Worm (Caenorhabditis elegans): ENCODE data around the gene rps-1.

Gene rps-1

ce11 chrIII:4475428-4475968 lies at the start of gene rps-1:
TSS of gene rps-1 (plus strand) at chrIII:4475918.
- no peak for TF ChIP-seq unc-62 (GFP tag; optimal IDR thresholded peaks at IDR 0.05)

DNA sequence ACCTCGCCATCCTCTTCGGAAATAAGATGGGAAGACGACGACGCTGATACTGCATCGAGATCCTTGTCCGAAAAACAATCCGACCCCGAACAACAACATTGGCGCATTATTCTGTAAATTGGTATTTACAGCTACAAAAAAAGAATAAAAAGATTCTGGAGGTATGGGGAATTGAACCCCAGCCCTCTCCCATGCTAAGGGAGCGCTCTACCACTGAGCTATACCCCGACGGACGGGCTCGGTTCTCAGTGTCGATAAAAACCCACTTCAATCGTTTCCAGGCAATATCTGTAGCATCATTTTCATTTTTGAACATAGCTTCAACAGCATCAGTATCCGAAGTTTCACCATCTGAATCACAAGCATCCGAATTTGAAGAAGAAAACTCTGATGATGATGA lies 46.9 kb upstream of the rps-1 start:
- TF ChIP-seq unc-62 (GFP tag; optimal IDR thresholded peaks at IDR 0.05), result no peak

ce11 chrIII:4429402-4429801 lies 46.3 kb upstream of the rps-1 start, which contains the start of gene C28A5.6:
TSS of gene C28A5.6 (minus strand) at chrIII:4429502.
- TF ChIP-seq unc-62 (GFP tag; optimal IDR thresholded peaks at IDR 0.05), result no peak

- TF ChIP-seq unc-62 (GFP tag; optimal IDR thresholded peaks at IDR 0.05), result no peak
These were observed 41.4 kb upstream of the rps-1 start, which contains the start of gene C28A5.1 for ce11 chrIII:4434294-4434781. TSS of gene C28A5.1 (minus strand) at chrIII:4434344.

DNA sequence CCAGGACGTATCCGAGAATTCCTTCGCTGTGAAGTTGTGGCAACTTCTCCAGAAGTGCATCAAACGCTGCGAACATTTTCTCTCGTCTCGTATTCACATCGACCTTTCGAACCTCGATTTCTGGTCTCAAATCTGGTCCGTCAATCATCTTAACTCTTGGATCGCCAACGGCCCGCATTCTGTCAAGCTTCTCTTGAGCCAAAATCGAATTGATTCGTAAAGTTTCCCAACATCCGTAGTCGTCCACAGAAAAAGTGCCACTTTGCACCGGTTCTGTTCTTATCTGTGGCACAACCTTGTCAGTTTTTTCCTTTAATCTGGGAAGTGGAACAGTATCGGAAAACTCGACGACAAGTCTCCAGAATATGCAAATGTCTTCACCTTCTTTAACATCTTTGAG lies 40.5 kb upstream of the rps-1 start:
- TF ChIP-seq unc-62 (GFP tag; optimal IDR thresholded peaks at IDR 0.05), result no peak

- TF ChIP-seq unc-62 (GFP tag; optimal IDR thresholded peaks at IDR 0.05), result no peak
These were observed 36.2 kb upstream of the rps-1 start, which contains the start of gene C28A5.2 for ce11 chrIII:4439493-4439983. TSS of gene C28A5.2 (minus strand) at chrIII:4439543.

DNA sequence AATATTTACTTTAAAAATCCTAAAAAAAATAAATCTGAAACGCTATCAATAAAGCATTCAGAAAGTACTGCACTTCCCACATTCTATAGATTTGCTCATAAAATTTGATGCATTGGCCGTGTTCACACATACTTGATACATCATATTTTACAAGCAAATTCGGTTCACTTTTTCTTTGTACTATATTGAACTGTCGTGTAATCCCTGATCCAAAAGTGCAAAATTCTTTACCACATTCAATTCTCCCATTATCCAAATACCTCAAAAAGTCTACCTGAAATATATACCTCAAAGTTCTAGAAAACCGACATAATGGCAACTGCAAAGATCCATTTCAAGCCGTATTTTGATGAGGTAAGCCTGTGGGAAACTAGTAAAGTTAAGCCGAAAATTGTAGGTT lies 33.9 kb upstream of the rps-1 start, which contains the start of gene nex-3:
nex-3 (plus strand) TSS at position 301 of the 400 bp plus-strand sequence.
- no peak for TF ChIP-seq unc-62 (GFP tag; optimal IDR thresholded peaks at IDR 0.05)

DNA sequence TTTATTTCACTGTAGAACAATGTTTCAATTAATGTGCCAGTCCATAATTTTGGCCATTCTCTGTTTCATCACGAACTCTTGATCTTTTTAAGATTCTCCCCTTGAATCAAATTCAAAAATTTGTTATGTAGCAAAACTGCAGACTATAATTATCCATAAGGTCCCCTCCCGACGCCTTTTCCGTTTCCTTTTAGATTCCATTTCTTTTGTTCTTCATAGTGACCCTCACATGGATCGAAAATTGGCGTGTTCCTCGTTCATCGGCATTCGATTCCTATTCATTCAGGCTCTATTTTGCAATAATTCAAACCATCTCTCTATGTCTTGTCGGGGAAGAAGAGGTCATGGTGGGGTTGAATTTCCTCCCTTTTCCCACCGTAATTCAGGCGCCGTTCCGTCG lies 31.2 kb upstream of the rps-1 start:
- no peak for TF ChIP-seq unc-62 (GFP tag; optimal IDR thresholded peaks at IDR 0.05)

ce11 chrIII:4448029-4448428 lies 27.7 kb upstream of the rps-1 start:
- no peak for TF ChIP-seq unc-62 (GFP tag; optimal IDR thresholded peaks at IDR 0.05)

- no peak for TF ChIP-seq unc-62 (GFP tag; optimal IDR thresholded peaks at IDR 0.05)
These were observed 26.4 kb upstream of the rps-1 start for ce11 chrIII:4449357-4449756.

DNA sequence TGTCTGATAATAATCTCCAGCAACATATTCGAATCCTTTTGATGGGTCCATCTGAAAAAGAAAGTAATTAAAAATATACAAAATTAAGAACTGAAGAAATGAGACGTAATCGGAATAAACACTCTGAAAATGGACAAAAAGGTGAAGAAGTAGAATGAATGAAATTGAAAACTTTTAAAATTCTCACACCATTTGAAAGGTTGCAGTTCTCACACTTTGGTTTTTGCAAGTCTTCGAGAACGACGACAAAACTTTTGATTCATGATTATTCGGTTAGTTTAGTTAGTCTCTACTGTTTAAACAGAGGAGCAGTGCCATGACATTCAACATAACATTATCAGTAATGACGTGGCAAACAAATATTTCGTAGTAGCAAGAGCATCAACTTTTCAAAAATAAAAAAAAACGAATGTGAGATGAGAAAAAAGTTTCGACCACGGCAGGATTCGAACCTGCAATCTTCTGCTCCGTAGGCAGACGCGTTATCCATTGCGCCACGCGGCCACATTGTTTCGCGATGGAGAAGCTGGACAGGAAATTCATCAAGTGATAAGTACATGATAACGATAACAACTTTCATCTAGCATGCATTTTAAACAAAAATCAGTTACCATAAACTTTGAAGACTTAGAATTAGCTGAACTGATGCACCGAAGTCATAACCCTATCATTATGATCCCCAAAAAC lies 25.7 kb upstream of the rps-1 start, which contains the start of gene ceh-43:
ceh-43 (minus strand) TSS at position 51 of the 687 bp plus-strand sequence.
- no peak for TF ChIP-seq unc-62 (GFP tag; optimal IDR thresholded peaks at IDR 0.05)

DNA sequence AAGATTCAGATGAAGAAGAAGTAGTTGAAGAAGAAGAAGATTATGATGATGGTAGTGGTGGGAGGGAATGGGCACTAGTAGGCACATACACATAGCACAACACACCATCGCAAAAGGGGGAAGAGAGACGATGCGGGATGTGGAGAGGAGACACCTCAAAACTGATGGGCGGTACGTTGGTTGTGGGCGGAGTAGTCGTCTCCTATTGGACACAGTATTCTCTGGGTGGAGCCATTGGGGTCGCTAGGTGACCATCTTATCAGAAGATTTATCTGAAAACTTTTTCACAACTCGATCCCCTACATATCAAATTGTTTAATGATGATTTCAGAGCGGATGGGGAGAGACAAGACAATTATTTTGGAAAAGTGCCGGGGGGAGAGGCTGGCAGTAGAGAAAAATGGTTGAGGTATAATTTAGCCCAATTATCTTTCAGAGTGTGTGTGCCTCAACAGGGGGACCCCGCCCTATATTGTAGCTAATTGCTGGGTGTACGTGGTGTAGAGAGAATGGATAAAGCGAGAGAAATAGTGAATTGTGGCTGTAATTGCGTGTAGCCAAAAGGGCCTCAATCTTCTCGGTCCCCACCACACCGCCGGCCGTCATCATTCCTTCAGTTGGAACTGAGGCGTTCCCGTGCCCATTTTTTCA lies 24.8 kb upstream of the rps-1 start:
- no peak for TF ChIP-seq unc-62 (GFP tag; optimal IDR thresholded peaks at IDR 0.05)

DNA sequence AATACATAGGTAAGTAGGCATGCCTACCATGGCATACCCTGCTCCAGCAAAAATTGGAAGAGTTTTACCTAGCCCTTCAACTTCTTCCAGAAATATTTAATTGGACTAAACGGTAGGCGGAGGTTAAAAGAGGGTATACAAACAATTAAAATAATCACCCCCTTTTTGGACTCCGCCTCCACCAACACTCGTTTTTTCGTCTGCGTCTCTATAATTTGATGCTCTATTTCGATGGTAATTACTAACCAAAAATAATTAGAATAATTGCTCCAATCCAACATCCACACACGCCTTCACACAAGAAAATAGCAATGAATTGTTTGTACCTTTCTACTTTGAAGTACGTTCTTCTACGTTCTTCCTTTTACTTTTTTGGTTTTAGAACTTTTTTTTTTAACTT lies 23.0 kb upstream of the rps-1 start:
- TF ChIP-seq unc-62 (GFP tag; optimal IDR thresholded peaks at IDR 0.05), result no peak

ce11 chrIII:4453301-4453700 lies 22.4 kb upstream of the rps-1 start:
- no peak for TF ChIP-seq unc-62 (GFP tag; optimal IDR thresholded peaks at IDR 0.05)

DNA sequence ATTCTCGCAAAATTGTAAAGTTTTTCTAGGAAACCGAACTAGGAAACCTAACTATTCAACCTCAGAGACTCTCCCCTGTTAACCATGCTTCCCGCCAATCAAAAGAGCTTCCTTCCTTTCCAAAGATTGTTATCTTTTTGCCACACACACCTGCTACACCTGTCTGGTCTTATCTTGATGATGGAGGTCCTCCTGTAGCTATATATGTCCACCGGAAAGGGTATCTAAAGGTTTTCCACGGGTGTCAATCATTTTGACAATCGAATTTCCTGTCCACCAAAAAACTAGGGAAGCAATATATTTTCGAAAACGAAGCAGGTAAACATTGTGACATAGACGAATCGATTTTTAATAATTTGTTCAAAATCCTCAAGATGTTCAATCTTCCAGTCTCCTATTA lies 21.9 kb upstream of the rps-1 start:
- TF ChIP-seq unc-62 (GFP tag; optimal IDR thresholded peaks at IDR 0.05), result no peak

ce11 chrIII:4454919-4455318 lies 20.8 kb upstream of the rps-1 start:
- no peak for TF ChIP-seq unc-62 (GFP tag; optimal IDR thresholded peaks at IDR 0.05)

Data from whole organism, dauer.